Fruit fly (Drosophila melanogaster): ENCODE data around the gene CG6277.

dm6 chr3R:26994532-26994931 lies 28.5 kb downstream of the CG6277 start, which contains the start of gene TwdlC:
- TF ChIP-seq CTCF (optimal IDR thresholded peaks at IDR 0.05), result no peak
- TF ChIP-seq CG8478 (optimal IDR thresholded peaks at IDR 0.05), result no peak
